Fruit fly (Drosophila melanogaster): ENCODE data around the gene ssp7.

The ssp7 gene

DNA sequence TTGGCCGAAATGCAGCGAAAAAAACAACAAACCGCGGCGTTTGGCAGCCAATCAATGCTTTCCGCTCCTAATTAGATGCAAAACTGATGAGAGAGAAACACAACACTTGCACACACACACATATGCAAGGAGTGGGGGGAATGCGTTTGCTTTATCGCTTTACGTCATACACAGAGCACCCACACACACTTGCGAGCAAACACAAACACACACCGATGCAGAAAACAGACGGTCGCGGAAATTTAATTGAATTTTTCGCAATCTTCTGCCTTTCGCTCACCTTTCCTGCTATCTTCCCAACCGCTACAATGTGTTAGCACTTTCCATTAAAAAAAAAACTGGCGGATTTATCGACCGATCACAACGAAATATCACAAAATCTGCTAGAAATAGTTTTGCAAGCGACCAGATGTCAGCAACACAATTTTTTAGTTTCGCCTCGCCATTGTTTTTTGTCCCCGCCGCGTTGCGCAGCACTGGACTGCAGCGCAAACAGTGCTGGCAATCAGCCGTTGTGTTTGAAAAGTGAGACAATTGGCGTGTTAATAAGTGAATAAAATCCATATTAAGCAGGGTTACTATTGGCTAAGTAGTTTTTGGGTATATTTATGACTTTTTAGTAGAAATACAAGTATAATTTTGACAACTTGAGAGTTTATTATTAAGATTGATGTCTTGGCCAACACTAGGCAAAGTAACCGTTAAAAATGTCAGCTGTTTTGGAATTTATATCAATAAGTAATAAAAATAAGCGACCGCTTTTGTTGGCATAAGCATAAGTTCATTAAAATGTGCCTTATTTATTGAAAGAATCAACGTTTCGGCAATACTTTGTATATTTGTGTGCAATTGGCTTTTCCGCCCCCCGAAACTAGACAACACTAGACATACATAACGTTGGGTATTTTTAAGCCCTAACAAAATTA is 3.2 kb downstream of the ssp7 start, which contains the start of gene Klp10A:
Gene Klp10A (minus strand): TSS at position 532 of the 926 bp plus-strand sequence.
- TF ChIP-seq br (GFP tag; optimal IDR thresholded peaks at IDR 0.05) (peak; percentile 21), sv (GFP tag; optimal IDR thresholded peaks at IDR 0.05) (no peak), Myc (optimal IDR thresholded peaks at IDR 0.05) (peak; percentile 25), Rel (GFP tag; optimal IDR thresholded peaks at IDR 0.05) (no peak), Rel (tag; optimal IDR thresholded peaks at IDR 0.05) (peak; percentile 22), fru (GFP tag; optimal IDR thresholded peaks at IDR 0.05) (peak; percentile 36), foxo (GFP tag; optimal IDR thresholded peaks at IDR 0.05) (peak in 1 of 2 experiments; percentile 56), HLH106 (tag; optimal IDR thresholded peaks at IDR 0.05) (peak; percentile 38), Hnf4 (GFP tag; optimal IDR thresholded peaks at IDR 0.05) (no peak), Sp1 (GFP tag; optimal IDR thresholded peaks at IDR 0.05) (no peak), dsf (GFP tag; optimal IDR thresholded peaks at IDR 0.05; ENCODE audit: borderline replicate concordance) (no peak), rgr (GFP tag; optimal IDR thresholded peaks at IDR 0.05) (peak; percentile 51), N (GFP tag; optimal IDR thresholded peaks at IDR 0.05) (peak; percentile 28)

DNA sequence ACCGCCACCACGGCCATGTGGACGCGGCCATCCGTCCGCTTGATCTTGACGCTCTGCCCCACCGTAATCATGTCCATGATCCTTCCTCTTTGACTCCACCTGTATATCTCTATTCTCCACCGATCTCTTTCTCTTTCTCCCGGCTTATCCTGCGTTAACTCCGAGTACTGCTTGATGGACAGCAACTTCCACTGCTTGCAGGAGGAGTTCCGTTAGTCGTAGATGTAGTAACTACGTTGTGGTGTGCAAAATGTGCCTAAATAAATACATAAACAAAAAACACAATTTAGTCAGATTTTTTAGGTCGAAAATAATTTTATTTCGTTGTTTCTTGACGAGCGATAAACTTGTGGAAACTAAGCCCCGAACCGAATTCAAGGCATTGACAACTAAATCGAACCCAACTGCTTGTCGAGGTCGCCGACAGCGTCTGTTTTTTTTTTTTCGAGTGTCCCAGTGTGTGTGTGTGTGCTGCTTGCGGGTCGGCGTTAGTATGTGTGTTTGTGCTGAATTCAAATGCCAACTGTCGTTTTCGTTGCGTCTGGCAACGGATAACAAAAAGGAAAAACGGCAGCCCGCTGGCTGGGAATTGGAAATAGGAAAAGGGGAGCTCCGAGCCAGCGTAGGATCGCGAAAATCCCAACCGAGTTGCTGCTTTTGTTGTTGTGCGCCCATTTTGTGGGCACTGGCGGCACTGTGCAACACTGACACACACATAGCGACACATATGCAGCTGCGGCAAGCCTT is 4.0 kb downstream of the ssp7 start:
- TF ChIP-seq GATAd (GFP tag; optimal IDR thresholded peaks at IDR 0.05): no peak
- TF ChIP-seq Hr78 (GFP tag; optimal IDR thresholded peaks at IDR 0.05): no peak
- no peak for TF ChIP-seq usp (GFP tag; optimal IDR thresholded peaks at IDR 0.05)
- TF ChIP-seq Jra (GFP tag; optimal IDR thresholded peaks at IDR 0.05): no peak
- TF ChIP-seq brk (GFP tag; optimal IDR thresholded peaks at IDR 0.05): no peak

- no peak for TF ChIP-seq sv (GFP tag; optimal IDR thresholded peaks at IDR 0.05)
- TF ChIP-seq Jra (GFP tag; optimal IDR thresholded peaks at IDR 0.05): no peak
- TF ChIP-seq Sp1 (GFP tag; optimal IDR thresholded peaks at IDR 0.05): no peak
- no peak for TF ChIP-seq lola (GFP tag; optimal IDR thresholded peaks at IDR 0.05)
- no peak for TF ChIP-seq dl (GFP tag; optimal IDR thresholded peaks at IDR 0.05; ENCODE audit: insufficient read depth in 1 of 2, partially characterized antibody in 2 of 2)
- no peak for TF ChIP-seq Hr78 (GFP tag; optimal IDR thresholded peaks at IDR 0.05)
- TF ChIP-seq Vsx2 (GFP tag; optimal IDR thresholded peaks at IDR 0.05; ENCODE audit: partially characterized antibody): no peak
- TF ChIP-seq Mio (GFP tag; optimal IDR thresholded peaks at IDR 0.05): no peak
- TF ChIP-seq foxo (GFP tag; optimal IDR thresholded peaks at IDR 0.05): no peak
- no peak for TF ChIP-seq tai (GFP tag; optimal IDR thresholded peaks at IDR 0.05)
Observed at dm6 chrX:11132312-11132711, 7.8 kb downstream of the ssp7 start, which contains the start of gene CG44385. CG44385 (minus strand) TSS chrX:11132412.

- TF ChIP-seq h (GFP tag; optimal IDR thresholded peaks at IDR 0.05) (peak; percentile 0), woc (GFP tag; optimal IDR thresholded peaks at IDR 0.05) (no peak), rgr (GFP tag; optimal IDR thresholded peaks at IDR 0.05) (peak; percentile 37), Vsx2 (GFP tag; optimal IDR thresholded peaks at IDR 0.05; ENCODE audit: partially characterized antibody) (no peak)
Observed at dm6 chrX:11128828-11129227, 11.2 kb downstream of the ssp7 start, which contains the start of gene SrpRalpha. SrpRalpha (minus strand) TSS chrX:11129087.

- no peak for TF ChIP-seq usp (GFP tag; optimal IDR thresholded peaks at IDR 0.05)
- peak in 1 of 2 experiments; percentile 24 for TF ChIP-seq foxo (GFP tag; optimal IDR thresholded peaks at IDR 0.05)
Observed at dm6 chrX:11124749-11125508, 15.1 kb downstream of the ssp7 start, which contains the start of gene Rpt3. Rpt3 (plus strand) TSS chrX:11125101.
